Worm (Caenorhabditis elegans) whole organism, L2 larva: ENCODE measurements around the gene tofu-7.

Experiments
- C34F6.9 ChIP-seq: fragments of 150-350 bp; optimal IDR thresholded peaks from 2 replicates; lab custom pipeline; 2014; ENCODE audit warnings: missing biosample characterization, missing genetic modification characterization
- F13H6.1 ChIP-seq: sonication (generic microtip); optimal IDR thresholded peaks from 2 replicates; lab custom pipeline; 2016; ENCODE audit warnings: missing genetic modification characterization, missing compliant biosample characterization
- blmp-1 ChIP-seq: sonication (generic microtip); optimal IDR thresholded peaks from 2 replicates; lab custom pipeline; 2017; ENCODE audit warnings: missing genetic modification characterization, mild to moderate bottlenecking, missing compliant biosample characterization, antibody characterized with exemption, moderate library complexity; ENCODE audit not compliant: insufficient read depth
- ceh-16 ChIP-seq: fragments of 150-350 bp; optimal IDR thresholded peaks from 2 replicates; lab custom pipeline; 2014; ENCODE audit warnings: missing biosample characterization, missing genetic modification characterization
- egl-27 ChIP-seq: sonication (generic microtip); optimal IDR thresholded peaks from 3 replicates; lab custom pipeline; 2017; ENCODE audit warnings: missing biosample characterization, missing genetic modification reagents, missing genetic modification characterization
- lin-11 ChIP-seq: fragments of 150-350 bp; sonication (generic microtip); optimal IDR thresholded peaks from 2 replicates; lab custom pipeline; 2014; ENCODE audit warnings: missing biosample characterization, missing genetic modification characterization, inconsistent platforms, mixed read lengths
- lin-39 ChIP-seq: fragments of 150-350 bp; optimal IDR thresholded peaks from 2 replicates; lab custom pipeline; 2014; ENCODE audit warnings: missing biosample characterization, missing genetic modification reagents, missing genetic modification characterization
- lsy-2 ChIP-seq, 2 experiments: fragments of 150-350 bp in 1 of 2; sonication (generic microtip) in 1 of 2; optimal IDR thresholded peaks; 2 replicates each; lab custom pipeline; 2014 to 2017; ENCODE audit warnings: missing biosample characterization in 2 of 2, missing genetic modification characterization in 2 of 2
- mab-5 ChIP-seq: fragments of 150-350 bp; optimal IDR thresholded peaks from 2 replicates; lab custom pipeline; 2014; ENCODE audit warnings: missing biosample characterization, missing genetic modification characterization
- nhr-23 ChIP-seq: fragments of 150-350 bp; optimal IDR thresholded peaks from 2 replicates; lab custom pipeline; 2014; ENCODE audit warnings: missing biosample characterization, missing genetic modification reagents, missing genetic modification characterization
- nhr-237 ChIP-seq: fragments of 150-350 bp; optimal IDR thresholded peaks from 2 replicates; lab custom pipeline; 2014; ENCODE audit warnings: missing biosample characterization, missing genetic modification characterization
- nhr-25 ChIP-seq: fragments of 150-350 bp; sonication (generic microtip); optimal IDR thresholded peaks from 3 replicates; lab custom pipeline; 2014; ENCODE audit warnings: missing biosample characterization, missing genetic modification characterization
- sem-4 ChIP-seq: fragments of 150-350 bp; optimal IDR thresholded peaks from 2 replicates; lab custom pipeline; 2014; ENCODE audit warnings: missing biosample characterization, missing genetic modification reagents, missing genetic modification characterization
- sma-9 ChIP-seq, 2 experiments: fragments of 150-350 bp in 1 of 2; sonication (generic microtip) in 1 of 2; optimal IDR thresholded peaks; 2 replicates each; lab custom pipeline; 2014 to 2016; ENCODE audit warnings: missing genetic modification characterization in 2 of 2, mild to moderate bottlenecking in 1 of 2, missing biosample characterization in 1 of 2, missing compliant biosample characterization in 1 of 2, missing genetic modification reagents in 1 of 2, moderate library complexity in 1 of 2
- ztf-11 ChIP-seq: sonication (generic microtip); optimal IDR thresholded peaks from 2 replicates; lab custom pipeline; 2017; ENCODE audit warnings: missing biosample characterization, missing genetic modification characterization
- ztf-4 ChIP-seq: fragments of 150-350 bp; optimal IDR thresholded peaks from 2 replicates; lab custom pipeline; 2014; ENCODE audit warnings: missing biosample characterization, missing genetic modification characterization

tofu-7 gene

DNA sequence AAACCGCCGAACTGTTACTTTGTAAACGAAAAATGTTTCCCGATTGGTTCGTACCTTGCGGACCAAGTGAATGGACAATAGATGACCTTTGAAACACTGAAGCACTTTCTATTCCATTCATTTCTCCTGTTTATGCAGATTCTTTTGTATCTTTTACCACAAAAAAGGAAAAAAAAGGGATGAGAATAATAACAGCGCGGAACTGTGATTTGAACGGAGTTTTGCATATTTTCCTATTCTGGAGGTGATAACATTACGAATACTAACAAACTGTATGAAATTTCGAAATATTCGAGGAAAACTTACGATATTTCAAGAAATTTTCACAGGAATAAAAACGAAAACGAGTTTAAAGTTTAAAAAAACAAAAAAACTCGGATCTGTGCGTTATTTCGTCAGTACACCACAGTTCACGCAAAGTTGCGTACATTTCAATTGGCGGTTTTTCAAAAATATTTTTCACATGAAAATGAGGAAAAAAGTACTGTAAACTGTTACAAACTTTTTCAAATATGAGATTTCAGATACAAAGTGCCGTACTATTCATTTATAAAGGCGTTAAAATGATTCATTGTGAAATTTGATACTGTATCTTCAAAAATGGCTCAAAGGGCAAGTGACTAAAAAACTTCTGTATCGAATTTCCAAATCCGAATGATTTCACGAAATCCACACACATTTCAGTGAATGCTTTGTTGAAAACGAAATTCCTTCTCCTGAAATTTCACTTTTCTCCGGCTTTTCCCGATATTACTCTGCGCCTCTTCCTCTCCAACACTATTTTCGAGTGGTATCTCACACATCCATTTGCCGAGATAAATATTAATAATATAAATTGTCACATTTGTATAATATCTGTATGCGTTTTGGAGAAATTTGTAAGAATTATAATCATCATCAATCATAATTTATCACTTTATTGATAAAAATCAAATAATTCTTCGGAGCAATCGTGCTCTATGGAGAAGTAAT lies 50.3 kb downstream of the tofu-7 start:
- TF ChIP-seq lin-39 (tag; lab: Kevin White, UChicago), result no peak
- TF ChIP-seq lin-11 (tag; lab: Kevin White, UChicago), result no peak
- no peak for TF ChIP-seq F13H6.1 (tag; lab: Kevin White, UChicago)
- no peak for TF ChIP-seq ztf-11 (tag; lab: Kevin White, UChicago)
- TF ChIP-seq C34F6.9, result no peak
- no peak for TF ChIP-seq ztf-4
- no peak for TF ChIP-seq blmp-1 (tag; lab: Kevin White, UChicago)
- TF ChIP-seq lsy-2 (tag; optimal IDR thresholded peaks at IDR 0.05; lab: Kevin White, UChicago), result no peak
- TF ChIP-seq ceh-16 (tag; lab: Kevin White, UChicago), result no peak
- no peak for TF ChIP-seq sem-4 (tag; lab: Kevin White, UChicago)
- no peak for TF ChIP-seq nhr-25 (tag; lab: Kevin White, UChicago)
- TF ChIP-seq nhr-23 (tag; lab: Kevin White, UChicago), result no peak
- TF ChIP-seq egl-27 (tag; lab: Kevin White, UChicago), result no peak
- TF ChIP-seq mab-5 (tag; lab: Kevin White, UChicago), result no peak
- TF ChIP-seq sma-9 (GFP tag; optimal IDR thresholded peaks at IDR 0.05; lab: Kevin White, UChicago), result no peak
- TF ChIP-seq sma-9 (tag; optimal IDR thresholded peaks at IDR 0.05; lab: Kevin White, UChicago), result no peak
- no peak for TF ChIP-seq nhr-237 (tag; lab: Kevin White, UChicago)
